Worm (Caenorhabditis elegans): ENCODE results near the gene madd-2.

Gene madd-2

DNA sequence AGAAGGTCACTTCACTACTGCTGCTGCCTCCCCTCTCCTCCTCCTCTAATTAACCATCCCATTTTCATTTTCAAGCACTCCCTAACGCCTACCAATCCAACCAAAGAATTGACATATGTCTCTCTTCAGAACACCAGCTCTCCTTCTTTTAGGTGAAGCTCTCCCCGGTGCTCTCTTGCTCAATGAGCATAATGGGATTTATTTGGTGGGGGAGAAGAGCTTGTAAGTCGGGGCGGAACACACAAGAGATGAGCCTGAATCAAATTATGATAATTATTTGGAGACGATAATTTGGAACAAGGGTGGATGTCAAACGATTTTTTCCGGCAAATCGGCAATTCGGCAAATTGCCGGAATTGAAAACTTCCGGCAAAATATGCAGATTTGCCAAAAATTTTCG, 17.5 kb upstream of the madd-2 start:
- TF ChIP-seq ceh-16 (tag; optimal IDR thresholded peaks at IDR 0.05) (no peak), fos-1 (tag; optimal IDR thresholded peaks at IDR 0.05) (no peak), ama-1 (optimal IDR thresholded peaks at IDR 0.05) (no peak), mbf-1 (tag; optimal IDR thresholded peaks at IDR 0.05) (no peak), peb-1 (tag; optimal IDR thresholded peaks at IDR 0.05) (no peak), snpc-4 (tag; optimal IDR thresholded peaks at IDR 0.05) (no peak), lsy-2 (tag; optimal IDR thresholded peaks at IDR 0.05) (no peak), alr-1 (tag; optimal IDR thresholded peaks at IDR 0.05) (no peak), crh-2 (tag; optimal IDR thresholded peaks at IDR 0.05) (no peak), sma-3 (GFP tag; optimal IDR thresholded peaks at IDR 0.05) (no peak), nhr-21 (tag; optimal IDR thresholded peaks at IDR 0.05) (no peak), sma-9 (GFP tag; optimal IDR thresholded peaks at IDR 0.05) (no peak), sma-9 (tag; optimal IDR thresholded peaks at IDR 0.05) (no peak), elt-1 (tag; optimal IDR thresholded peaks at IDR 0.05) (no peak), C34F6.9 (tag; optimal IDR thresholded peaks at IDR 0.05) (no peak), elt-3 (tag; optimal IDR thresholded peaks at IDR 0.05) (no peak), mdl-1 (tag; optimal IDR thresholded peaks at IDR 0.05) (no peak), zag-1 (tag; optimal IDR thresholded peaks at IDR 0.05) (no peak), ztf-4 (tag; optimal IDR thresholded peaks at IDR 0.05) (no peak)

- TF ChIP-seq egl-27 (tag; optimal IDR thresholded peaks at IDR 0.05) (no peak), nhr-21 (tag; optimal IDR thresholded peaks at IDR 0.05) (no peak), sma-3 (GFP tag; optimal IDR thresholded peaks at IDR 0.05) (no peak), dmd-4 (tag; optimal IDR thresholded peaks at IDR 0.05) (no peak), unc-62 (GFP tag; optimal IDR thresholded peaks at IDR 0.05) (no peak), nhr-10 (tag; optimal IDR thresholded peaks at IDR 0.05) (no peak)
These were observed 8.9 kb upstream of the madd-2 start for ce11 chrV:1244021-1244708.

- no peak for TF ChIP-seq ztf-11 (tag; optimal IDR thresholded peaks at IDR 0.05)
- TF ChIP-seq dmd-4 (tag; optimal IDR thresholded peaks at IDR 0.05), result no peak
- peak; percentile 35 for TF ChIP-seq nhr-129 (tag; optimal IDR thresholded peaks at IDR 0.05)
- peak; percentile 12 for TF ChIP-seq sma-9 (GFP tag; optimal IDR thresholded peaks at IDR 0.05)
- TF ChIP-seq sma-9 (tag; optimal IDR thresholded peaks at IDR 0.05), result no peak
- no peak for TF ChIP-seq skn-1 (tag; optimal IDR thresholded peaks at IDR 0.05)
These were observed 7.8 kb upstream of the madd-2 start for ce11 chrV:1243011-1243410.

DNA sequence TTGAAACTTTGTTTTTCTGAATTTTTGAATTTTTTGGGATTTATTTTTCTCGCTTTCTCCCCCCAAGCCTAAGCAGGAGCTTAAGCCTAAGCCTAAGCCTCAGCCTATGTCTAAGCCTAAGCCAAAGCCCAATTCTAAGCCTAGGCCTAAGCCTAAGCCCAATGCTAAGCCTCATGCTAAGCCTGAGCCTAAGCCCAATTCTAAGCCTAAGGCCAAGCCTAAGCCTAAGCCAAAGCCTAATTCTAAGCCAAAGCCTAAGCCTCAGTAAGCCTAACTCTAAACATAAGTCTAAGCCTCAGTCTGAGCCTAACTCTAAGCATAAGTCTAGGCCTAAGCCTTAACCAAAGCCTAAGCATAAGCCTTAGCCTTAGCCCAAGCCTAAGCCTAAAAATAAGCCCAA, 7.2 kb upstream of the madd-2 start:
- no peak for TF ChIP-seq ceh-16 (tag; optimal IDR thresholded peaks at IDR 0.05)
- no peak for TF ChIP-seq nhr-12 (tag; optimal IDR thresholded peaks at IDR 0.05)
- no peak for TF ChIP-seq elt-1 (tag; optimal IDR thresholded peaks at IDR 0.05)
- TF ChIP-seq zag-1 (tag; optimal IDR thresholded peaks at IDR 0.05), result no peak
- no peak for TF ChIP-seq nhr-10 (tag; optimal IDR thresholded peaks at IDR 0.05)
- no peak for TF ChIP-seq sem-4 (tag; optimal IDR thresholded peaks at IDR 0.05)
- TF ChIP-seq unc-55 (GFP tag; optimal IDR thresholded peaks at IDR 0.05), result no peak
- TF ChIP-seq unc-39 (tag; optimal IDR thresholded peaks at IDR 0.05), result no peak
- no peak for TF ChIP-seq mbf-1 (tag; optimal IDR thresholded peaks at IDR 0.05)

ce11 chrV:1236333-1237068, 1.2 kb upstream of the madd-2 start:
- TF ChIP-seq nhr-12 (tag; optimal IDR thresholded peaks at IDR 0.05) (no peak), C34F6.9 (tag; optimal IDR thresholded peaks at IDR 0.05) (no peak), crh-2 (tag; optimal IDR thresholded peaks at IDR 0.05) (no peak), unc-55 (GFP tag; optimal IDR thresholded peaks at IDR 0.05) (no peak), gmeb-1 (tag; optimal IDR thresholded peaks at IDR 0.05) (no peak), ztf-11 (tag; optimal IDR thresholded peaks at IDR 0.05) (no peak)

DNA sequence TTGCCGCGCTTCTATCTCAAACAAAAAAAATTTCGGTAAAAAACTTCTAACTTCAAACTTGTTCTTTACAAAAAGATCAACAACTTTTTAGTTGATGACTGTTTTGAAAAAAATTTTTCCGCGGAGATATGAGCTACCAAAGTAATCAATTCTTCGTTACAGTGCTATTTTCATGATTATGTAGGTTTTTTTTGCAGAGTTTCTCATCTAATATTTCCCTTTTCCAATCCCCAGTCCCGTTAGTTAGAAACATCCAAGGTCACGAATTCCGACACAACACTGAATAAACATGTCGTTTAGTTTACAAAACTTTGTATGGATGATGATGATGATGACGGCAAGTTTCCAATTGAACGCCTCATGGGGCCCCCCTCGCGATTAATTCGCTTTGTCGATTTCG, 2.7 kb downstream of the madd-2 start:
- TF ChIP-seq ceh-16 (tag; optimal IDR thresholded peaks at IDR 0.05), result no peak
- no peak for TF ChIP-seq nhr-77 (tag; optimal IDR thresholded peaks at IDR 0.05)
- TF ChIP-seq dmd-4 (tag; optimal IDR thresholded peaks at IDR 0.05), result no peak
- TF ChIP-seq ama-1 (optimal IDR thresholded peaks at IDR 0.05), result no peak
- no peak for TF ChIP-seq mdl-1 (tag; optimal IDR thresholded peaks at IDR 0.05)
- TF ChIP-seq ceh-82 (tag; optimal IDR thresholded peaks at IDR 0.05), result no peak
- no peak for TF ChIP-seq gmeb-1 (tag; optimal IDR thresholded peaks at IDR 0.05)
- TF ChIP-seq ztf-1 (GFP tag; conservative IDR thresholded peaks at IDR 0.05), result no peak
- no peak for TF ChIP-seq unc-55 (GFP tag; optimal IDR thresholded peaks at IDR 0.05)
- TF ChIP-seq nhr-10 (tag; optimal IDR thresholded peaks at IDR 0.05), result no peak
- TF ChIP-seq alr-1 (tag; optimal IDR thresholded peaks at IDR 0.05), result no peak
- TF ChIP-seq unc-39 (tag; optimal IDR thresholded peaks at IDR 0.05), result no peak
- no peak for TF ChIP-seq nhr-25 (tag; optimal IDR thresholded peaks at IDR 0.05)
- TF ChIP-seq C34F6.9 (tag; optimal IDR thresholded peaks at IDR 0.05), result no peak
- no peak for TF ChIP-seq egl-27 (tag; optimal IDR thresholded peaks at IDR 0.05)
- no peak for TF ChIP-seq sem-4 (tag; optimal IDR thresholded peaks at IDR 0.05)

Measured in whole organism, L2 larva.